Fruit fly (Drosophila melanogaster): ENCODE results near the gene CG11050.

Gene CG11050

dm6 chr2L:6610683-6611373 lies at the start of gene CG11050 (continued):
- peak; percentile 69 for TF ChIP-seq CG6791 (GFP tag; IDR thresholded peaks at IDR 0.05; ENCODE audit: partially characterized antibody)
- TF ChIP-seq sob (GFP tag; IDR thresholded peaks at IDR 0.05): peak; percentile 86
- TF ChIP-seq wdn (GFP tag; IDR thresholded peaks at IDR 0.05): peak; percentile 65
- peak in 1 of 2 experiments; percentile 61 for TF ChIP-seq Hr78 (GFP tag; optimal IDR thresholded peaks at IDR 0.05)
- no peak for TF ChIP-seq ro (GFP tag; IDR thresholded peaks at IDR 0.05)
- TF ChIP-seq CG12104 (GFP tag; optimal IDR thresholded peaks at IDR 0.05): no peak
- peak; percentile 44; the same call in 1 of the 2 replicates for TF ChIP-seq ato (GFP tag; IDR thresholded peaks at IDR 0.05; ENCODE audit: partially characterized antibody)
- peak; percentile 94 for TF ChIP-seq CG1603 (tag; optimal IDR thresholded peaks at IDR 0.05)
- peak; percentile 54 for TF ChIP-seq CG10321 (GFP tag; IDR thresholded peaks at IDR 0.05)
- no peak for TF ChIP-seq fru (optimal IDR thresholded peaks at IDR 0.05)
- peak; percentile 48 for TF ChIP-seq wek (GFP tag; optimal IDR thresholded peaks at IDR 0.05)
- TF ChIP-seq CG16815 (GFP tag; optimal IDR thresholded peaks at IDR 0.05): peak; percentile 43
- TF ChIP-seq CG8290 (GFP tag; optimal IDR thresholded peaks at IDR 0.05): peak; percentile 82
- peak in 1 of 2 experiments; percentile 98 for TF ChIP-seq CG8290 (tag; optimal IDR thresholded peaks at IDR 0.05)
- peak; percentile 47 for TF ChIP-seq ewg (GFP tag; optimal IDR thresholded peaks at IDR 0.05)
- TF ChIP-seq NK7.1 (GFP tag; optimal IDR thresholded peaks at IDR 0.05): peak; percentile 77
- peak; percentile 13; the same call in 1 of the 2 replicates for TF ChIP-seq CG4360 (GFP tag; IDR thresholded peaks at IDR 0.05)
- peak; percentile 66 for TF ChIP-seq Jarid2 (GFP tag; optimal IDR thresholded peaks at IDR 0.05)
- TF ChIP-seq CG30403 (GFP tag; optimal IDR thresholded peaks at IDR 0.05): peak; percentile 86
- TF ChIP-seq CG3838 (GFP tag; optimal IDR thresholded peaks at IDR 0.05): peak; percentile 31
- TF ChIP-seq CG17829 (tag; optimal IDR thresholded peaks at IDR 0.05): peak; percentile 84
- TF ChIP-seq kni (GFP tag; optimal IDR thresholded peaks at IDR 0.05): no peak
- TF ChIP-seq Aef1 (GFP tag; IDR thresholded peaks at IDR 0.05): peak; percentile 59
- TF ChIP-seq knrl (GFP tag; IDR thresholded peaks at IDR 0.05; ENCODE audit: partially characterized antibody): peak; percentile 63; the same call in 2 of the 3 replicates
- TF ChIP-seq CG11093 (GFP tag; IDR thresholded peaks at IDR 0.05): 0 out of 3 replicates have a peak, but pooled peaks have one; percentile 29
- peak; percentile 83 for TF ChIP-seq zfh2 (GFP tag; optimal IDR thresholded peaks at IDR 0.05)
- TF ChIP-seq pzg (GFP tag; optimal IDR thresholded peaks at IDR 0.05): peak; percentile 98
- TF ChIP-seq jigr1 (GFP tag; IDR thresholded peaks at IDR 0.05): no peak
- peak; percentile 92 for TF ChIP-seq CG13624 (GFP tag; optimal IDR thresholded peaks at IDR 0.05)
- peak; percentile 30 for TF ChIP-seq CG10462 (GFP tag; optimal IDR thresholded peaks at IDR 0.05)
- peak; percentile 78 for TF ChIP-seq gcm2 (GFP tag; optimal IDR thresholded peaks at IDR 0.05)
- TF ChIP-seq CG17186 (GFP tag; optimal IDR thresholded peaks at IDR 0.05): peak; percentile 63
- TF ChIP-seq Usf (GFP tag; optimal IDR thresholded peaks at IDR 0.05): peak; percentile 3
- no peak for TF ChIP-seq hb (GFP tag; IDR thresholded peaks at IDR 0.05; ENCODE audit: partially characterized antibody)
- TF ChIP-seq slou (GFP tag; optimal IDR thresholded peaks at IDR 0.05): peak; percentile 49
- TF ChIP-seq CoRest (tag; optimal IDR thresholded peaks at IDR 0.05): peak; percentile 78
- peak; percentile 55 for TF ChIP-seq org-1 (GFP tag; optimal IDR thresholded peaks at IDR 0.05)
- peak; percentile 78 for TF ChIP-seq pum (GFP tag; optimal IDR thresholded peaks at IDR 0.05)
- TF ChIP-seq Fer2 (tag; optimal IDR thresholded peaks at IDR 0.05): no peak
- TF ChIP-seq Ets97D (GFP tag; optimal IDR thresholded peaks at IDR 0.05): peak; percentile 94
- TF ChIP-seq Lim3 (GFP tag; IDR thresholded peaks at IDR 0.05): no peak
- no peak for TF ChIP-seq danr (GFP tag; IDR thresholded peaks at IDR 0.05)
- TF ChIP-seq sug (tag; optimal IDR thresholded peaks at IDR 0.05): peak; percentile 70
- peak; percentile 85 for TF ChIP-seq Fer1 (GFP tag; optimal IDR thresholded peaks at IDR 0.05)
- TF ChIP-seq GATAe (GFP tag; conservative IDR thresholded peaks at IDR 0.05): no peak
- TF ChIP-seq CG7786 (GFP tag; optimal IDR thresholded peaks at IDR 0.05): peak; percentile 84
- TF ChIP-seq CG18599 (GFP tag; optimal IDR thresholded peaks at IDR 0.05): peak; percentile 52
- TF ChIP-seq CG34422 (GFP tag; IDR thresholded peaks at IDR 0.05): peak; percentile 77
- peak; percentile 88 for TF ChIP-seq ci (GFP tag; IDR thresholded peaks at IDR 0.05)
- peak; percentile 21 for TF ChIP-seq CG30431 (GFP tag; optimal IDR thresholded peaks at IDR 0.05)

All from whole organism, embryonic.